Worm (Caenorhabditis elegans) whole organism, young adult: Measurements from ENCODE around the gene C15B12.9.

ENCODE experiments used
- Y56A3A.18 ChIP-seq: fragments of 200-800 bp; sonication (Bioruptor generic); IDR thresholded peaks from 2 replicates; pipeline ENCODE4 v1.3.6; 2022; ENCODE audit warnings: missing genetic modification reagents, missing genetic modification characterization, missing compliant biosample characterization
- Y67H2A.10 ChIP-seq: fragments of 200-800 bp; sonication (Bioruptor generic); conservative IDR thresholded peaks from 2 replicates; pipeline ENCODE4 v1.3.6; 2022; ENCODE audit warnings: missing genetic modification reagents, missing genetic modification characterization, missing compliant biosample characterization
- aptf-3 ChIP-seq: fragments of 200-800 bp; sonication (Bioruptor generic); IDR thresholded peaks from 2 replicates; pipeline ENCODE4 v1.3.6; 2022; ENCODE audit warnings: missing genetic modification characterization, missing compliant biosample characterization
- ceh-100 ChIP-seq: fragments of 200-800 bp; sonication (Bioruptor generic); IDR thresholded peaks from 2 replicates; pipeline ENCODE4 v1.3.6; 2022; ENCODE audit warnings: missing genetic modification reagents, missing genetic modification characterization, missing compliant biosample characterization
- ceh-79 ChIP-seq: sonication (generic microtip); optimal IDR thresholded peaks from 2 replicates; lab custom pipeline; 2017; ENCODE audit warnings: mild to moderate bottlenecking, missing genetic modification characterization, missing compliant biosample characterization
- die-1 ChIP-seq: sonication (generic microtip); optimal IDR thresholded peaks from 2 replicates; lab custom pipeline; 2016; ENCODE audit warnings: missing genotype, mild to moderate bottlenecking, missing genetic modification characterization, missing compliant biosample characterization
- dpl-1 ChIP-seq: fragments of 150-350 bp; optimal IDR thresholded peaks from 2 replicates; lab custom pipeline; 2014; ENCODE audit warnings: missing biosample characterization, missing genetic modification reagents, missing genetic modification characterization
- efl-1 ChIP-seq: fragments of 150-350 bp; optimal IDR thresholded peaks from 2 replicates; lab custom pipeline; 2014; ENCODE audit warnings: missing biosample characterization, missing genetic modification reagents, missing genetic modification characterization
- nhr-90 ChIP-seq: sonication (generic microtip); optimal IDR thresholded peaks from 2 replicates; lab custom pipeline; 2016; ENCODE audit warnings: missing genotype, mild to moderate bottlenecking, missing genetic modification characterization, missing compliant biosample characterization
- rcor-1 ChIP-seq: fragments of 200-800 bp; sonication (Bioruptor generic); IDR thresholded peaks from 2 replicates; pipeline ENCODE4 v1.3.6; 2022; ENCODE audit warnings: missing genetic modification reagents, missing genetic modification characterization, missing compliant biosample characterization
- repo-1 ChIP-seq: sonication (generic microtip); optimal IDR thresholded peaks from 2 replicates; lab custom pipeline; 2017; ENCODE audit warnings: mild to moderate bottlenecking, missing genetic modification characterization, missing compliant biosample characterization
- ztf-28 ChIP-seq: fragments of 200-800 bp; sonication (Bioruptor generic); IDR thresholded peaks from 2 replicates; pipeline ENCODE4 v1.3.6; 2022; ENCODE audit warnings: missing genetic modification reagents, missing genetic modification characterization, missing compliant biosample characterization
- ztf-3 ChIP-seq: fragments of 200-800 bp; sonication (Bioruptor generic); optimal IDR thresholded peaks from 2 replicates; lab custom pipeline; 2018; ENCODE audit warnings: mild to moderate bottlenecking, missing genetic modification characterization, missing compliant biosample characterization
- ztf-6 ChIP-seq: fragments of 200-800 bp; sonication (Bioruptor generic); IDR thresholded peaks from 2 replicates; pipeline ENCODE4 v1.3.6; 2022; ENCODE audit warnings: missing genetic modification reagents, missing genetic modification characterization, missing compliant biosample characterization

ce11 chrX:6473698-6474314, 5.2 kb downstream of the C15B12.9 start, which contains the start of the genes C15B12.4 and C15B12.8:
- TF ChIP-seq Y67H2A.10 (GFP tag; lab: Robert Waterston, UW) (no peak), repo-1 (tag; lab: Kevin White, UChicago) (no peak), rcor-1 (GFP tag; lab: Robert Waterston, UW) (no peak), ztf-3 (GFP tag; lab: Kevin White, UChicago) (no peak), ztf-6 (GFP tag; lab: Robert Waterston, UW) (no peak), aptf-3 (GFP tag; lab: Robert Waterston, UW) (no peak), ztf-28 (GFP tag; lab: Robert Waterston, UW) (no peak), dpl-1 (GFP tag; lab: Kevin White, UChicago) (no peak), nhr-90 (tag; lab: Kevin White, UChicago) (no peak), ceh-79 (tag; lab: Kevin White, UChicago) (no peak), die-1 (no peak), ceh-100 (GFP tag; lab: Robert Waterston, UW) (no peak), Y56A3A.18 (no peak), efl-1 (no peak)
